Fruit fly (Drosophila melanogaster) S2 (cell line): ENCODE measurements around the gene Sras.

ENCODE experiments used
- CG8478 ChIP-seq: fragments of >200 bp; optimal IDR thresholded peaks from 2 replicates; lab custom pipeline; 2018
- CTCF ChIP-seq, 2 experiments: fragments of >200 bp; optimal IDR thresholded peaks; 2 replicates each; lab custom pipeline; 2018

The Sras gene

DNA sequence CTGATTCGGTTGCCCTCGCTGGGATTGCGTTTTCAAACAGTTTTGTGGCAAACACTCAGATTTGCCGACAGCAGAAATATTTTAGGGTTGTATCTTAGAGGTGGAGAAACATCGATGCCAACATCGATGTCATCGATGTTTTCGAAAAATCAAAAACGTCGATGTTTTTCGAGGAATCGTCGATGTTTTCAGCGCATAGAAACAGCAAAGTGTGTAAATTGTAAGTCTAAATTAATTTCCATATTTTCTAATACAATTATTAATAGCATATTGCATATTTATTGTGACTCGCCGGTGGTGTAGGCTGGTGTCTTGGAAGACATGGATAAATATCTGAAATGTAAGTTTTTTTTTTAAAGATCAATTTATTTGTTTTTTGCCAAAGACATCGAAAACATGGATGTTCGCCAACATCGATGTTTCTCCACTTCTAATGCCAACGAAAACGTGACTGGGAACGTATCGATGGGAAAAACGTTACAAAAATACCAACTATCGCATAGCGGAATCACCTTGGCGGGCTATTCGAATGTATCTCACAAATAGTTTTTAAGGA lies 40.4 kb downstream of the Sras start, which contains the start of gene TM9SF3:
Gene TM9SF3, minus strand, starts transcription at position 120 of the 556 bp plus-strand sequence.
- peak in 1 of 2 experiments; percentile 9 for TF ChIP-seq CTCF (optimal IDR thresholded peaks at IDR 0.05; lab: Kevin White, UChicago)
- TF ChIP-seq CG8478 (lab: Kevin White, UChicago), result no peak

DNA sequence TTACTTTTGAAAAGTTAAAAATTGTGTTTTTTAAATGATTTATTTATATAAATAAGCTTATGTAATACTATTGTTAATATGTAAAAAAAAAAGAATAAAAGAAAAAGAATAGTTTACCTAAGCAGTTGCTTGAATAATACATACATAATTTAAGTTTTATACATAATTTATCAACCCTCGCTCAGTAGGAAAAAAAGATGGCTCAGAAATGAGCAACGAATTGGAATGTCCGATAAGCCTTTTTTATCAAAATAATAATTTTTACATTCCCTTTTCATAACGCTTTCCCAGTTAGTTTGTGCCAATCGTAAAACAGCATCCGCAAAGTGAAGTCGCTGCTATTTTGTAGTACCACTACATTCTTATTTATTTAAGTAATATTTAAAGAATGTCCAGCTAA lies 40.9 kb downstream of the Sras start, which contains the start of gene mthl2:
Gene mthl2, plus strand, starts transcription at position 301 of the 400 bp plus-strand sequence.
- no peak for TF ChIP-seq CTCF (optimal IDR thresholded peaks at IDR 0.05; lab: Kevin White, UChicago)
- TF ChIP-seq CG8478 (lab: Kevin White, UChicago), result no peak

DNA sequence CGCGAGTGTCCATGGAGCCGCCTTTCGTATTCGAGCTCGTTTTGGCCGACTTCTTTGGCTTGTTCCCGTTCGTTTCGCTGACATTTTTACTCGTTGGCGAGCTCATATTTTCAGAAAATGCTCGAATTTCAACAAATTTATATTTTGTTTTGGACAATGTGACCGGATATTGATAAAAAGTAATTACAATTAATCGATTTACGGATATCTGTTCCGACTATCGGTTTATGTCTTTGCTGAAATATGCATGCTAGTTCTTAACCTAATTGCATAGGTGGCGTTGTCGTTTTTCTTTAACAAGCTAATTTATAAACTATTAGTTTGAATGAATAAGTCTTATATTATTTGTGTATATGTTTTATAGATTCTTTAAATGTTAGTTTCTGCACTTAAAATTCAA lies 44.6 kb downstream of the Sras start, which contains the start of gene Eaf6:
Gene Eaf6, minus strand, starts transcription at position 173 of the 400 bp plus-strand sequence.
- TF ChIP-seq CG8478 (lab: Kevin White, UChicago) (no peak), CTCF (optimal IDR thresholded peaks at IDR 0.05; lab: Kevin White, UChicago) (peak; percentile 83 to 91)

DNA sequence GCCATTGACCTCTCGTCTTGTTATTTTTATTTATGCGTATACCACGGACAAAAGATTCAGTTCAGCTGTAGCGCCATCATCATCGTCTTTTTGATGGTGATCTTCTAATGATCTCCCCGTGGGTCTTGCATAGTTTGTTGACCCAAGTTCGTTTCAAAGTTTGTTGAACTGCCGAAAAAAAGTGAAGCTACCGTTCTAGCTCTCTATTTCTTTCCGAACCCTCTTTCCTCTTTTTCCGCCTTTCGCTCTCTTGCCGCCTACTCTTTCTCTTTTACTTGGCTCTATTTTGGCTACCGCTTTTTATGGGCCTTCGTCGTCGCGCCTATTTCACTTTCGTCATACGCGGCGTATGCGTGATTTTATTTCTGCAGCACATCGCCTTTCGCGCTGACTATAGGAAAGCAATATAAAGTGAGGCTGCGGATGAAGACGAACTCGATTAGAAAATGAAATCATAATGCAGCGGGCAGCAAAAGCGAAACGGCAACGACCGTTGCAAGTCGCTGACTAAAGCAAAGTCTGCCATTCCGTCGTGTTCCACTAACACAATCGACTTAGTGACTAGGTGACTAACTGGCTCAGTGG lies 45.3 kb downstream of the Sras start:
- TF ChIP-seq CG8478 (lab: Kevin White, UChicago) (no peak), CTCF (optimal IDR thresholded peaks at IDR 0.05; lab: Kevin White, UChicago) (no peak)

DNA sequence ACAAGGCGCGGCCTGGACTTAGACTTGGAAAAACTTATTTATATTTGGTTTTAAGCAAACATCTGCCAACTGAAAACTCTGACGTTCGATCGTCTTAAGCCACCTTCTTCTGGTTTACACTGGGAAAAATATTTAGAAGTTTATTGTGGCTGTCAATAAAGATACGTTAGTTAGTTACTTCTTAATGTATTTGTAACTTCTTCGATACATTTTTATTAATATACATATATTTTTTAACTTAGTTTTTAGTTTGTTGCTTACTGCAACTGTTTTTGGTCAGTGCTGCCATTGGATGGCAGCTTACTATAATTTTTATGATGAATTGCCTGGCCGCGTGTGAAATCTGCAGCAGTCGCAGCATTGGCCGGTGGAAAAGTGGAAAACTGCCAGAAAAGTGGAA lies 45.9 kb downstream of the Sras start:
- TF ChIP-seq CTCF (optimal IDR thresholded peaks at IDR 0.05; lab: Kevin White, UChicago) (no peak), CG8478 (lab: Kevin White, UChicago) (no peak)

DNA sequence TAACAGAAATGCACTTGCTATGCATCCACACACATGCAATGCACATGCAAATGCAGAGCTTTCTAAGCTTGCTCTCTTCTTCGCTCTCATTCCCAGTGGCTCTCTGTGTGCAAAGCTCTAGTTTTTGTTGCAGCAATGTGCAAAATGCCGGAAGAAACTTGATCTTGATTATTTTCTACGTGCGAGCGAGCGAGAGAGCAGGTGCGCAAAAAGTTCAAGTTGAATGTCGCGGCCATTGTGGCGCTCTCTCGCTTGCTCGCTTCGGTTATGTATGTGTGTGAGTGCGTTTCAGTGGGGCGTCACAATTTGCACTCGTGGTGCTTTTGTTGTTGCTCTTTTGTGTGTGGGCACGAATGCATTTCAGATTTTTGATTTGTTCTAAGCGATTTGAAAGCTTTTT lies 47.0 kb downstream of the Sras start:
- no peak for TF ChIP-seq CTCF (optimal IDR thresholded peaks at IDR 0.05; lab: Kevin White, UChicago)
- no peak for TF ChIP-seq CG8478 (lab: Kevin White, UChicago)

DNA sequence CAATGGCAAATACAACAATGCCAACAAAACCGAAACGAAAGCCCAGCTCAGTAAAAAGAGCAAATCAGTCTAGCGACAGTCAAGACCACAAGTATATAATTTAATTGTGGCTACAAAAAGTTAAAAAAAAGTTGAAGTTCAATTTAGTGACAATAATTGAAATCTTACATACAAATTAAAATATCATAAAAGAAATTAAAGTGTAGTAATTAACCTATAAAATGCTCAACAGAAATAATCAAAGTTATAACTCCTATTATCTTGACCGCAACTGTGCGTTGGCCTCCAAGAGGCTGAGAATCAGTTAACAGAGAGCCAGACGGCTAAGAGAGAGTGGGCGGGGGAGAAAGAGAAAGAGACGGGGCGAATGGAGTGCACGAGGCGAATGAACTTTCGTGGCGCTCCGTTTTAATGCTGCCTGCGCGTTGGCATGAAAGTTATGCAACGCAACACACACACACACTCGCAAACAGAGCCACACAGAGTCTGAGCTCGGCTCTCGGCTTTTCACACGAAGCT lies 48.2 kb downstream of the Sras start:
- no peak for TF ChIP-seq CG8478 (lab: Kevin White, UChicago)
- TF ChIP-seq CTCF (optimal IDR thresholded peaks at IDR 0.05; lab: Kevin White, UChicago), result no peak
